Fruit fly (Drosophila melanogaster) whole organism, larva: ENCODE results near the gene C1GalTA.

Source experiments
- noc ChIP-seq: fragments of 200-800 bp; sonication (Bioruptor generic); optimal IDR thresholded peaks from 3 replicates; lab custom pipeline; 2019; ENCODE audit warnings: missing biosample characterization, mild to moderate bottlenecking, missing genetic modification characterization, moderate library complexity

Gene C1GalTA

dm6 chr2L:8940680-8941079 lies 10.3 kb downstream of the C1GalTA start:
- peak; percentile 8 for TF ChIP-seq noc (tag; lab: Kevin White, UChicago)

dm6 chr2L:8937837-8938413 lies 13.1 kb downstream of the C1GalTA start:
- TF ChIP-seq noc (tag; lab: Kevin White, UChicago) = no peak

dm6 chr2L:8937003-8937402 lies 14.0 kb downstream of the C1GalTA start, which contains the start of gene Tsp29Fb:
TSS of gene Tsp29Fb (plus strand) at chr2L:8937390.
- TF ChIP-seq noc (tag; lab: Kevin White, UChicago) = peak; percentile 93

- no peak for TF ChIP-seq noc (tag; lab: Kevin White, UChicago)
Observed at dm6 chr2L:8933710-8934242, 17.2 kb downstream of the C1GalTA start, which contains the start of gene Tsp29Fa. TSS of gene Tsp29Fa (plus strand) at chr2L:8933962.

- no peak for TF ChIP-seq noc (tag; lab: Kevin White, UChicago)
Observed at dm6 chr2L:8931176-8931575, 19.8 kb downstream of the C1GalTA start.

- no peak for TF ChIP-seq noc (tag; lab: Kevin White, UChicago)
Observed at dm6 chr2L:8923405-8923804, 27.6 kb downstream of the C1GalTA start.

dm6 chr2L:8921934-8922333 lies 29.1 kb downstream of the C1GalTA start:
- TF ChIP-seq noc (tag; lab: Kevin White, UChicago) = no peak

dm6 chr2L:8920294-8920693 lies 30.7 kb downstream of the C1GalTA start:
- TF ChIP-seq noc (tag; lab: Kevin White, UChicago) = no peak

- no peak for TF ChIP-seq noc (tag; lab: Kevin White, UChicago)
Observed at dm6 chr2L:8919638-8920037, 31.4 kb downstream of the C1GalTA start.

- no peak for TF ChIP-seq noc (tag; lab: Kevin White, UChicago)
Observed at dm6 chr2L:8915709-8916108, 35.3 kb downstream of the C1GalTA start.

dm6 chr2L:8906279-8906678 lies 44.7 kb downstream of the C1GalTA start:
- TF ChIP-seq noc (tag; lab: Kevin White, UChicago) = no peak

dm6 chr2L:8901882-8902281 lies 49.1 kb downstream of the C1GalTA start:
- no peak for TF ChIP-seq noc (tag; lab: Kevin White, UChicago)

dm6 chr2L:8898714-8899652 lies 52.0 kb downstream of the C1GalTA start, which contains the start of gene CG34398:
TSS of gene CG34398 (plus strand) at chr2L:8898786.
- TF ChIP-seq noc (tag; lab: Kevin White, UChicago) = no peak

- TF ChIP-seq noc (tag; lab: Kevin White, UChicago) = peak; percentile 60
Observed at dm6 chr2L:8897954-8898713, 52.9 kb downstream of the C1GalTA start.

dm6 chr2L:8894224-8894623 lies 56.8 kb downstream of the C1GalTA start:
- no peak for TF ChIP-seq noc (tag; lab: Kevin White, UChicago)
